Worm (Caenorhabditis elegans) whole organism, L1 larva: ENCODE results near the gene gst-38.

Experiments used
- C04F5.9 ChIP-seq: sonication (generic microtip); optimal IDR thresholded peaks from 2 replicates; lab custom pipeline; 2016; ENCODE audit warnings: missing genetic modification characterization, missing compliant biosample characterization
- ceh-63 ChIP-seq: fragments of 200-800 bp; sonication (Bioruptor generic); optimal IDR thresholded peaks from 2 replicates; lab custom pipeline; 2018; ENCODE audit warnings: mild to moderate bottlenecking, missing genetic modification characterization, missing compliant biosample characterization
- lin-39 ChIP-seq: fragments of 150-350 bp; optimal IDR thresholded peaks from 2 replicates; lab custom pipeline; 2014; ENCODE audit warnings: missing biosample characterization, missing genetic modification reagents, missing genetic modification characterization
- mep-1 ChIP-seq: fragments of 150-350 bp; optimal IDR thresholded peaks from 2 replicates; lab custom pipeline; 2014; ENCODE audit warnings: missing biosample characterization, missing genetic modification characterization
- nhr-237 ChIP-seq: fragments of 150-350 bp; optimal IDR thresholded peaks from 2 replicates; lab custom pipeline; 2014; ENCODE audit warnings: missing biosample characterization, missing genetic modification characterization
- nhr-76 ChIP-seq: sonication (generic microtip); optimal IDR thresholded peaks from 2 replicates; lab custom pipeline; 2017; ENCODE audit warnings: missing biosample characterization, missing genetic modification characterization
- nhr-90 ChIP-seq: sonication (generic microtip); optimal IDR thresholded peaks from 2 replicates; lab custom pipeline; 2016; ENCODE audit warnings: mild to moderate bottlenecking, missing genetic modification characterization, missing compliant biosample characterization; ENCODE audit not compliant: poor library complexity
- tbx-2 ChIP-seq: sonication (generic microtip); optimal IDR thresholded peaks from 2 replicates; lab custom pipeline; 2016; ENCODE audit warnings: missing genetic modification characterization, missing compliant biosample characterization
- ztf-4 ChIP-seq: fragments of 150-350 bp; optimal IDR thresholded peaks from 2 replicates; lab custom pipeline; 2014; ENCODE audit warnings: missing biosample characterization, missing genetic modification characterization

ce11 chrV:15896671-15897070, 19.2 kb downstream of the gst-38 start, which contains the start of gene nhr-213:
- no peak for TF ChIP-seq nhr-76 (tag; lab: Kevin White, UChicago)
- TF ChIP-seq mep-1 (tag; lab: Kevin White, UChicago), result no peak
- TF ChIP-seq lin-39 (tag; lab: Kevin White, UChicago), result no peak
- TF ChIP-seq C04F5.9, result no peak
- no peak for TF ChIP-seq nhr-237 (tag; lab: Kevin White, UChicago)
- no peak for TF ChIP-seq ztf-4 (tag; lab: Kevin White, UChicago)
- TF ChIP-seq ceh-63, result no peak
- no peak for TF ChIP-seq nhr-90 (tag; lab: Kevin White, UChicago)
- TF ChIP-seq tbx-2 (tag; lab: Kevin White, UChicago), result no peak
